Fruit fly (Drosophila melanogaster) whole organism, wandering third instar larva: ENCODE data around the gene Gr2a.
A peak's percentile ranks its signal among the peaks of the same experiment; 100 is the strongest.

Experiments
- Abd-B ChIP-seq: fragments of >200 bp; optimal IDR thresholded peaks from 2 replicates; lab custom pipeline; 2017; ENCODE audit warnings: missing biosample characterization, missing genetic modification characterization
- CG9705 ChIP-seq: fragments of 200-800 bp; sonication (Bioruptor generic); optimal IDR thresholded peaks from 2 replicates; lab custom pipeline; 2018; ENCODE audit warnings: missing biosample characterization, mild to moderate bottlenecking, missing genetic modification characterization
- CrebA ChIP-seq: fragments of 200-800 bp; sonication (Bioruptor generic); optimal IDR thresholded peaks from 2 replicates; lab custom pipeline; 2016; ENCODE audit warnings: missing biosample characterization, mild to moderate bottlenecking, missing genetic modification characterization, borderline replicate concordance
- Dif ChIP-seq: fragments of 200-275, 200-300 bp; sonication (Bioruptor generic); optimal IDR thresholded peaks from 2 replicates; lab custom pipeline; 2018; ENCODE audit warnings: missing biosample characterization, missing genetic modification characterization; ENCODE audit not compliant: partially characterized antibody
- GATAd ChIP-seq: sonication (Bioruptor generic); optimal IDR thresholded peaks from 2 replicates; lab custom pipeline; 2016; ENCODE audit warnings: missing biosample characterization, missing genetic modification characterization
- HLH106 ChIP-seq: fragments of 200-800 bp; optimal IDR thresholded peaks from 3 replicates; lab custom pipeline; 2019; ENCODE audit warnings: missing biosample characterization, mild to moderate bottlenecking, missing genetic modification characterization, moderate library complexity
- Hr78 ChIP-seq: fragments of >200 bp; optimal IDR thresholded peaks from 2 replicates; lab custom pipeline; 2017; ENCODE audit warnings: missing biosample characterization, missing genetic modification characterization
- Hr83 ChIP-seq: fragments of 200-300 bp; sonication (Bioruptor generic); optimal IDR thresholded peaks from 2 replicates; lab custom pipeline; 2016; ENCODE audit warnings: missing biosample characterization, mild to moderate bottlenecking, missing genetic modification characterization, moderate library complexity; ENCODE audit not compliant: poor library complexity, severe bottlenecking
- Jra ChIP-seq: sonication (Bioruptor generic); optimal IDR thresholded peaks from 2 replicates; lab custom pipeline; 2016; ENCODE audit warnings: missing biosample characterization, missing genetic modification characterization
- Myc ChIP-seq: fragments of >200 bp; optimal IDR thresholded peaks from 2 replicates; lab custom pipeline; 2017
- OdsH ChIP-seq: fragments of 200-800 bp; sonication (Bioruptor generic); optimal IDR thresholded peaks from 2 replicates; lab custom pipeline; 2016; ENCODE audit warnings: missing biosample characterization, mild to moderate bottlenecking, missing genetic modification characterization
- Rel ChIP-seq, 2 experiments: fragments of 200-800 bp; sonication (Bioruptor generic) in 1 of 2; optimal IDR thresholded peaks; 2 replicates in 1 of 2; 3 replicates in 1 of 2; lab custom pipeline; 2016 to 2019; ENCODE audit warnings: mild to moderate bottlenecking in 2 of 2, missing biosample characterization in 2 of 2, missing genetic modification characterization in 2 of 2, moderate library complexity in 1 of 2
- Sp1 ChIP-seq: fragments of 200-800 bp; sonication (Bioruptor generic); optimal IDR thresholded peaks from 3 replicates; lab custom pipeline; 2019; ENCODE audit warnings: missing biosample characterization, mild to moderate bottlenecking, missing genetic modification characterization, moderate library complexity
- br ChIP-seq: fragments of 200-800 bp; sonication (Bioruptor generic); optimal IDR thresholded peaks from 2 replicates; lab custom pipeline; 2016; ENCODE audit warnings: missing biosample characterization, missing genetic modification characterization
- dmrt93B ChIP-seq: fragments of 200-800 bp; sonication (Bioruptor generic); optimal IDR thresholded peaks from 2 replicates; lab custom pipeline; 2018; ENCODE audit warnings: missing biosample characterization, mild to moderate bottlenecking, missing genetic modification characterization
- dsf ChIP-seq: sonication (Bioruptor generic); optimal IDR thresholded peaks from 2 replicates; lab custom pipeline; 2016; ENCODE audit warnings: missing biosample characterization, missing genetic modification characterization, borderline replicate concordance
- ey ChIP-seq: fragments of 200-800 bp; sonication (Bioruptor generic); optimal IDR thresholded peaks from 2 replicates; lab custom pipeline; 2016; ENCODE audit warnings: missing biosample characterization, missing genetic modification characterization
- foxo ChIP-seq, 2 experiments: fragments of 200-800 bp; sonication (Bioruptor generic); optimal IDR thresholded peaks; 2 replicates in 1 of 2; 3 replicates in 1 of 2; lab custom pipeline; 2016 to 2017; ENCODE audit warnings: missing biosample characterization in 2 of 2, missing genetic modification characterization in 2 of 2
- fru ChIP-seq: fragments of 200-800 bp; sonication (Bioruptor generic); optimal IDR thresholded peaks from 3 replicates; lab custom pipeline; 2016; ENCODE audit warnings: missing biosample characterization, mild to moderate bottlenecking, missing genetic modification characterization
- h ChIP-seq: fragments of 200-800 bp; sonication (Bioruptor generic); optimal IDR thresholded peaks from 3 replicates; lab custom pipeline; 2016; ENCODE audit warnings: missing biosample characterization, mild to moderate bottlenecking, missing genetic modification characterization
- pan ChIP-seq: fragments of >200 bp; optimal IDR thresholded peaks from 2 replicates; lab custom pipeline; 2017
- psq ChIP-seq: fragments of 200-800 bp; sonication (Bioruptor generic); optimal IDR thresholded peaks from 3 replicates; lab custom pipeline; 2017; ENCODE audit warnings: missing biosample characterization, mild to moderate bottlenecking, missing genetic modification characterization, moderate library complexity
- rgr ChIP-seq: fragments of 200-800 bp; sonication (Bioruptor generic); optimal IDR thresholded peaks from 3 replicates; lab custom pipeline; 2016; ENCODE audit warnings: missing biosample characterization, mild to moderate bottlenecking, missing genetic modification characterization
- sv ChIP-seq: fragments of 200-800 bp; sonication (Bioruptor generic); optimal IDR thresholded peaks from 3 replicates; lab custom pipeline; 2016; ENCODE audit warnings: missing biosample characterization, missing genetic modification characterization
- usp ChIP-seq: fragments of >200 bp; optimal IDR thresholded peaks from 2 replicates; lab custom pipeline; 2017; ENCODE audit warnings: missing biosample characterization, missing genetic modification characterization
- woc ChIP-seq: sonication (Bioruptor generic); optimal IDR thresholded peaks from 2 replicates; lab custom pipeline; 2016; ENCODE audit warnings: missing biosample characterization, mild to moderate bottlenecking, missing genetic modification characterization

Gene Gr2a

DNA sequence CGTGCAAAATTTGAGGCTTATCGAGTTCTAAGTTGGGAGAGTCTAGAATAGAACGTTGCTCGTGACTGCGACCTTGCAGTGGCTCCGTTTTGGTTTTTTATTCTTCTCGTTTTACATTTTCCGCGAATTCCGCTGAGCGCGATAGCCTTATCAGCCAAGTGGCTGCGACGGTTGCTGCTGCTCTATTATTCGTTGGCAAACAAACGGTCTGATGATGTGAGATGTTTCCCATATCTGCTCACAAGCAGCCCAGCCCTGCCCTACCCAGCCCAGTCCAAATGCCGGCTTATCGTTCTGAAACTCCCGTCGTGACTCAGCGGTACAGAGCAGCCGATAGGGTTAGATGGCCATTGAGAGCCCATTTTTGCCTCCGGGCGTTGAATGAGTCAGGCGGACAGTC, 28.2 kb downstream of the Gr2a start:
- TF ChIP-seq Sp1 (no peak), Myc (no peak), Jra (GFP tag; lab: Kevin White, UChicago) (no peak), CrebA (GFP tag; lab: Kevin White, UChicago) (no peak), ey (GFP tag; lab: Kevin White, UChicago) (no peak), psq (no peak), Rel (GFP tag; optimal IDR thresholded peaks at IDR 0.05; lab: Kevin White, UChicago) (no peak), Rel (tag; optimal IDR thresholded peaks at IDR 0.05; lab: Kevin White, UChicago) (peak; percentile 33)

DNA sequence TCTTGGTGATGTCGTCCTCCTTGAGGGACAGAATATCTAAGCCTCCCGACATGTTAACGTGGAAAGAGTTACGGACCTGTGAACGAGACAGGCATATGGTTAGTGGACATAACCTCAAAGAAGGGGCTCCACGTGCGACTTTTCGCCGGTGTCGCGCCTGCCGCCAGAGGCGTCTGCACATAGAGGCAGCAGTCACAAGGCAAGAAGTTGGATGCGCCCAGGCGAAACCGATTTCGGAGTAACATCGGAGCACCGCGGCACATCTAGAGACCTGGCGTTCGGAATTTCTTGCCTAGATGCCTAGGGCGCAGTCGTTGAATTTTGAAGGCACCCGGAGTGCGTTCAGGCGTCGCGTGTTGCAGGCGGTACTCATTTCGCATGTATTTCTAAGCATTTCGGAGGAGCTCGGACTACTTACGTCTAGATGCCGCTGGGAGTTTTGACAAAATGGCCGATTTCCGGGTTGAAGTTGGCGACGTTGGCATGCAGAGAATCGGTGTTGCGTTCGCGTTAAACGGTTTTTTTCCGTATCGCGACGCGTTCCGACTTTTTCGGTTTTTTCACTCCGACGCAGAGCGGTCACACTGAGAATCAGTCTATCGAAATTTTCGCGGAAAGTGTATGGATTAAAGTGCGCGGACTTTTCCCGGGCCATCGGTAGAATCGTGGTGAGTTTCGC, 30.7 kb downstream of the Gr2a start, which contains the start of the genes sta and inc:
Gene sta, minus strand, starts transcription at position 574 of the 679 bp plus-strand sequence.
Gene inc, plus strand, starts transcription at position 640 of the 679 bp plus-strand sequence.
- TF ChIP-seq rgr (GFP tag; lab: Kevin White, UChicago), result peak; percentile 83
- peak; percentile 37 for TF ChIP-seq ey (GFP tag; lab: Kevin White, UChicago)
- peak; percentile 68 for TF ChIP-seq h (GFP tag; lab: Kevin White, UChicago)
- peak; percentile 72 for TF ChIP-seq HLH106 (tag; lab: Kevin White, UChicago)
- TF ChIP-seq pan, result no peak
- TF ChIP-seq CrebA (GFP tag; lab: Kevin White, UChicago), result no peak
- TF ChIP-seq usp, result no peak
- TF ChIP-seq Hr83 (GFP tag; lab: Kevin White, UChicago), result peak; percentile 33
- TF ChIP-seq br (GFP tag; lab: Kevin White, UChicago), result peak; percentile 69
- no peak for TF ChIP-seq GATAd (GFP tag; lab: Kevin White, UChicago)
- peak; percentile 15 for TF ChIP-seq sv (GFP tag; lab: Kevin White, UChicago)
- peak; percentile 29 for TF ChIP-seq OdsH (GFP tag; lab: Kevin White, UChicago)
- no peak for TF ChIP-seq Rel (GFP tag; optimal IDR thresholded peaks at IDR 0.05; lab: Kevin White, UChicago)
- peak; percentile 72 for TF ChIP-seq Rel (tag; optimal IDR thresholded peaks at IDR 0.05; lab: Kevin White, UChicago)
- TF ChIP-seq Abd-B, result no peak
- TF ChIP-seq fru (GFP tag; lab: Kevin White, UChicago), result peak; percentile 69
- peak; percentile 9 for TF ChIP-seq woc
- TF ChIP-seq foxo (GFP tag; optimal IDR thresholded peaks at IDR 0.05; lab: Kevin White, UChicago), result peak in 1 of 2 experiments; percentile 68
- no peak for TF ChIP-seq Hr78
- TF ChIP-seq Dif (GFP tag; lab: Kevin White, UChicago), result peak; percentile 68
- TF ChIP-seq CG9705, result peak; percentile 66
- TF ChIP-seq psq, result peak; percentile 27
- TF ChIP-seq dsf (GFP tag; lab: Kevin White, UChicago), result no peak
- peak; percentile 61 for TF ChIP-seq dmrt93B (GFP tag; lab: Kevin White, UChicago)
- TF ChIP-seq Sp1, result peak; percentile 83
